Worm (Caenorhabditis elegans): ENCODE results near the gene srb-5.

srb-5 gene

ce11 chrII:5182451-5182850, 19.3 kb upstream of the srb-5 start (continued):
- TF ChIP-seq spr-1 (tag; optimal IDR thresholded peaks at IDR 0.05): peak; percentile 62
- no peak for TF ChIP-seq egl-27 (tag; optimal IDR thresholded peaks at IDR 0.05)
- TF ChIP-seq ceh-44 (GFP tag; IDR thresholded peaks at IDR 0.05): no peak
- TF ChIP-seq ctbp-1 (GFP tag; IDR thresholded peaks at IDR 0.05): peak; percentile 15; the same call in 1 of the 2 replicates
- TF ChIP-seq daf-16 (GFP tag; optimal IDR thresholded peaks at IDR 0.05): peak in 1 of 2 experiments; percentile 65
- peak; percentile 87 for TF ChIP-seq daf-16 (tag; optimal IDR thresholded peaks at IDR 0.05)
- TF ChIP-seq T26A8.4 (GFP tag; IDR thresholded peaks at IDR 0.05): peak; percentile 63
- no peak for TF ChIP-seq madf-5 (GFP tag; IDR thresholded peaks at IDR 0.05)
- TF ChIP-seq aha-1 (tag): peak; percentile 98
- no peak for TF ChIP-seq F26F4.8 (GFP tag; conservative IDR thresholded peaks at IDR 0.05)
- TF ChIP-seq lin-1 (GFP tag; IDR thresholded peaks at IDR 0.05): peak; percentile 71; the same call in 1 of the 2 replicates
- TF ChIP-seq mdl-1 (tag; optimal IDR thresholded peaks at IDR 0.05): peak; percentile 53 to 79
- TF ChIP-seq egl-43 (GFP tag; IDR thresholded peaks at IDR 0.05): peak; percentile 61; the same call in 1 of the 2 replicates
- TF ChIP-seq ama-1 (optimal IDR thresholded peaks at IDR 0.05): peak; percentile 7
- no peak for TF ChIP-seq nhr-76 (tag; optimal IDR thresholded peaks at IDR 0.05)
- no peak for TF ChIP-seq ztf-11 (tag; optimal IDR thresholded peaks at IDR 0.05)
- no peak for TF ChIP-seq cey-2 (tag; optimal IDR thresholded peaks at IDR 0.05; ENCODE audit: borderline replicate concordance, insufficient read depth)
- TF ChIP-seq T20F7.1 (GFP tag; optimal IDR thresholded peaks at IDR 0.05): peak; percentile 65
- no peak for TF ChIP-seq zip-11 (GFP tag; IDR thresholded peaks at IDR 0.05)
- TF ChIP-seq saeg-2 (GFP tag; IDR thresholded peaks at IDR 0.05): 0 out of 2 replicates have a peak, but pooled peaks have one; percentile 24
- TF ChIP-seq lin-15B (tag; optimal IDR thresholded peaks at IDR 0.05): no peak
- TF ChIP-seq F49E8.2 (tag; optimal IDR thresholded peaks at IDR 0.05; ENCODE audit: borderline replicate concordance): no peak
- no peak for TF ChIP-seq ceh-28 (tag; optimal IDR thresholded peaks at IDR 0.05)
- TF ChIP-seq ces-1 (GFP tag; optimal IDR thresholded peaks at IDR 0.05): no peak
- peak; percentile 49 for TF ChIP-seq rbr-2 (tag; optimal IDR thresholded peaks at IDR 0.05)
- no peak for TF ChIP-seq F44E2.7 (GFP tag; IDR thresholded peaks at IDR 0.05)
- no peak for TF ChIP-seq lin-29 (GFP tag; IDR thresholded peaks at IDR 0.05)
- TF ChIP-seq snpc-4 (tag; optimal IDR thresholded peaks at IDR 0.05): no peak
- TF ChIP-seq unc-39 (tag; optimal IDR thresholded peaks at IDR 0.05): no peak
- peak; percentile 68 for TF ChIP-seq nhr-102 (tag; optimal IDR thresholded peaks at IDR 0.05)
- no peak for TF ChIP-seq dpl-1 (GFP tag; optimal IDR thresholded peaks at IDR 0.05)

ce11 chrII:5181497-5181896, 18.3 kb upstream of the srb-5 start:
- TF ChIP-seq daf-19 (GFP tag; conservative IDR thresholded peaks at IDR 0.05): no peak
- TF ChIP-seq F49E8.2 (tag; optimal IDR thresholded peaks at IDR 0.05; ENCODE audit: borderline replicate concordance): no peak
- no peak for TF ChIP-seq madf-5 (GFP tag; IDR thresholded peaks at IDR 0.05)
- TF ChIP-seq nhr-10 (tag; optimal IDR thresholded peaks at IDR 0.05): no peak
- no peak for TF ChIP-seq mdt-29 (GFP tag; IDR thresholded peaks at IDR 0.05)
- peak; percentile 75 for TF ChIP-seq nhr-11 (tag; optimal IDR thresholded peaks at IDR 0.05)
- TF ChIP-seq Y105C5A.15 (GFP tag; IDR thresholded peaks at IDR 0.05): no peak
- no peak for TF ChIP-seq ZK546.5 (tag; optimal IDR thresholded peaks at IDR 0.05)
- TF ChIP-seq attf-4 (tag; optimal IDR thresholded peaks at IDR 0.05): no peak
- TF ChIP-seq fkh-10 (GFP tag; optimal IDR thresholded peaks at IDR 0.05): peak; percentile 55
- no peak for TF ChIP-seq F10B5.3 (tag; optimal IDR thresholded peaks at IDR 0.05)
- peak; percentile 85 for TF ChIP-seq hmg-1.1 (GFP tag; IDR thresholded peaks at IDR 0.05)
- no peak for TF ChIP-seq lim-7 (GFP tag; IDR thresholded peaks at IDR 0.05)
- TF ChIP-seq lin-39 (tag; optimal IDR thresholded peaks at IDR 0.05): no peak
- TF ChIP-seq dpl-1 (GFP tag; optimal IDR thresholded peaks at IDR 0.05): peak; percentile 31
- no peak for TF ChIP-seq pha-4 (GFP tag; IDR thresholded peaks at IDR 0.05)
- TF ChIP-seq pha-4 (tag; optimal IDR thresholded peaks at IDR 0.05): no peak
- no peak for TF ChIP-seq nhr-41 (GFP tag; IDR thresholded peaks at IDR 0.05)
- TF ChIP-seq arid-1 (GFP tag; conservative IDR thresholded peaks at IDR 0.05): no peak
- peak; percentile 98 for TF ChIP-seq aha-1 (tag)
- TF ChIP-seq daf-16 (GFP tag; optimal IDR thresholded peaks at IDR 0.05): no peak
- TF ChIP-seq daf-16 (tag; optimal IDR thresholded peaks at IDR 0.05): peak; percentile 1
- peak; percentile 67; the same call in 1 of the 2 replicates for TF ChIP-seq ceh-20 (GFP tag; IDR thresholded peaks at IDR 0.05)
- TF ChIP-seq duxl-1 (tag; optimal IDR thresholded peaks at IDR 0.05; ENCODE audit: poor library complexity): no peak
- peak; percentile 85 for TF ChIP-seq hlh-11 (tag; optimal IDR thresholded peaks at IDR 0.05)
- TF ChIP-seq unc-130 (GFP tag; optimal IDR thresholded peaks at IDR 0.05): no peak
- no peak for TF ChIP-seq ZK337.2 (GFP tag; IDR thresholded peaks at IDR 0.05)
- peak; percentile 7 for TF ChIP-seq T20F7.1 (GFP tag; optimal IDR thresholded peaks at IDR 0.05)
